Worm (Caenorhabditis elegans): ENCODE data around the gene K11E4.1.

K11E4.1 gene

DNA sequence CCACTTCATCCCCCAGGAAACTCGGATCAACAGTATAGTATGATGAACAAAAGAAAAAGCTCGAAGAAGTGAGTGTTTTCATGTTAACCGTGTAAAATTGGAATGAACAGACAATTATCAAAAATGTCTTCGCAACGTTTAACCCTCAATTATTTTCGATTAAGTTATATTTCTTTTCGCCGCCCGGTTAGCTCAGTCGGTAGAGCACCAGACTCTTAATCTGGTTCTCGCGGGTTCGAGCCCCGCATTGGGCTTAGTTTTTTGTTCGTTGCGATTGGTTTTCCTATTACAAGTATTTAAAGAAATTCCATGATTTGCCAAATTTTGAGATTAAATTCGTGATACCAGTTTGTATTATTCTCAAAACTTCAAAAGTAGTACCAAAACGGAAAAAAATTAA, 15.8 kb downstream of the K11E4.1 start (continued):
- 0 out of 2 replicates have a peak, but pooled peaks have one; percentile 56 for TF ChIP-seq ceh-40 (GFP tag; IDR thresholded peaks at IDR 0.05)
- TF ChIP-seq F33H1.4 (GFP tag; IDR thresholded peaks at IDR 0.05): no peak
- TF ChIP-seq Y67H2A.10 (GFP tag; conservative IDR thresholded peaks at IDR 0.05): no peak
- no peak for TF ChIP-seq sptf-2 (GFP tag; optimal IDR thresholded peaks at IDR 0.05)
- TF ChIP-seq nfya-1 (tag; optimal IDR thresholded peaks at IDR 0.05; ENCODE audit: borderline replicate concordance, insufficient read depth): no peak
- peak; percentile 67 for TF ChIP-seq D2030.7 (GFP tag; IDR thresholded peaks at IDR 0.05)
- TF ChIP-seq let-607 (tag; optimal IDR thresholded peaks at IDR 0.05): no peak
- TF ChIP-seq T07F8.4 (tag; optimal IDR thresholded peaks at IDR 0.05): no peak
- no peak for TF ChIP-seq sea-2 (GFP tag; IDR thresholded peaks at IDR 0.05)
- no peak for TF ChIP-seq B0035.1 (tag; optimal IDR thresholded peaks at IDR 0.05)
- peak; percentile 61 for TF ChIP-seq B0261.1 (tag; optimal IDR thresholded peaks at IDR 0.05)
- peak; percentile 67 for TF ChIP-seq pbrm-1 (GFP tag; IDR thresholded peaks at IDR 0.05)
- TF ChIP-seq ztf-25 (GFP tag; IDR thresholded peaks at IDR 0.05): 0 out of 2 replicates have a peak, but pooled peaks have one; percentile 8
- 0 out of 2 replicates have a peak, but pooled peaks have one; percentile 31 for TF ChIP-seq Y53F4B.3 (GFP tag; IDR thresholded peaks at IDR 0.05)
- no peak for TF ChIP-seq fkh-3 (tag; optimal IDR thresholded peaks at IDR 0.05)
- no peak for TF ChIP-seq lin-54 (GFP tag; optimal IDR thresholded peaks at IDR 0.05)
- no peak for TF ChIP-seq attf-6 (GFP tag; IDR thresholded peaks at IDR 0.05)
- TF ChIP-seq rec-8 (tag; optimal IDR thresholded peaks at IDR 0.05): no peak
- peak; percentile 87 for TF ChIP-seq tbp1 (GFP tag; optimal IDR thresholded peaks at IDR 0.05)
- TF ChIP-seq F55B11.4 (tag; optimal IDR thresholded peaks at IDR 0.05; ENCODE audit: borderline replicate concordance, insufficient read depth): no peak
- TF ChIP-seq F57C9.4 (tag; optimal IDR thresholded peaks at IDR 0.05): no peak
- no peak for TF ChIP-seq egl-18 (GFP tag; IDR thresholded peaks at IDR 0.05)
- TF ChIP-seq snpc-1.1 (tag; optimal IDR thresholded peaks at IDR 0.05; ENCODE audit: insufficient read depth): peak; percentile 60

DNA sequence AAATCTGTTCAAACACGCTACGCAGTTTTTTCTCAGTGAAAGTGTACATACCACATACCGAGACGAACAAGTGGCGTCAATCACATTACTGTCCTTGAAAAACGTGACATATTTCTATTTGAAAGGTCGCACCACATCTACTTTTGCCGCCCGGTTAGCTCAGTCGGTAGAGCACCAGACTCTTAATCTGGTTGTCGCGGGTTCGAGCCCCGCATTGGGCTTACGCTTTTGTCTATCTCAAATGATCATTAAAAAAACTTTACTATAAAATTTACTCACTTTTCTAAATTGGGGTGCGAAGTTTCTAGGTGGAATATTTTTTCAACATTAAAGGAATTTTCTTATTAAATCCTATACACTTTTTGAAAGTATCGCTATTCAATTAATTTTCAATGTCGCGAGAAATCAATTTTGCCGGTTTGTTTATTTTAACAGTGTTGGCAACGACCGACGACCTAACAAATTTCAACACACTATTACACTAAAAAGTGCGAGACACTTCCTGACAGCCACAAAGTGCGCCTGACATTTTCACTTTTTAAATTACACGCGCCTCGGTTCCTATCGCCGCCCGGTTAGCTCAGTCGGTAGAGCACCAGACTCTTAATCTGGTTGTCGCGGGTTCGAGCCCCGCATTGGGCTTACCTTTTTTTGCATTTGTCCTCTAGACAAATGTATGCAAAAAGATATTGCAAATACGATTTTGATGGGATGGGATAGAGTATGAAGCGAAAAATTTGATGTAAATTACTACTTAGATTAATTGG, 16.4 kb downstream of the K11E4.1 start:
- TF ChIP-seq nfya-1 (tag; optimal IDR thresholded peaks at IDR 0.05; ENCODE audit: borderline replicate concordance, insufficient read depth) (no peak), dpff-1 (tag; optimal IDR thresholded peaks at IDR 0.05) (peak; percentile 66), lag-1 (GFP tag; IDR thresholded peaks at IDR 0.05) (no peak), ztf-26 (tag; optimal IDR thresholded peaks at IDR 0.05) (peak; percentile 53), nhr-120 (GFP tag; IDR thresholded peaks at IDR 0.05) (0 out of 2 replicates have a peak, but pooled peaks have one; percentile 80), F57A8.1 (GFP tag; optimal IDR thresholded peaks at IDR 0.05) (no peak), ceh-100 (GFP tag; IDR thresholded peaks at IDR 0.05) (no peak; the same call in 1 of the 2 replicates), let-607 (tag; optimal IDR thresholded peaks at IDR 0.05) (peak in 1 of 2 experiments; percentile 51), repo-1 (tag; optimal IDR thresholded peaks at IDR 0.05) (peak; percentile 25), hsf-1 (GFP tag; IDR thresholded peaks at IDR 0.05) (no peak; the same call in 1 of the 2 replicates), sea-2 (GFP tag; IDR thresholded peaks at IDR 0.05) (peak; percentile 10; the same call in 1 of the 2 replicates), sdz-38 (tag; optimal IDR thresholded peaks at IDR 0.05) (no peak), athp-1 (tag; optimal IDR thresholded peaks at IDR 0.05) (peak; percentile 12), cebp-1 (GFP tag; IDR thresholded peaks at IDR 0.05) (no peak), cebp-1 (tag; optimal IDR thresholded peaks at IDR 0.05) (peak; percentile 71), ccch-3 (GFP tag; optimal IDR thresholded peaks at IDR 0.05) (no peak), madf-10 (tag; optimal IDR thresholded peaks at IDR 0.05) (peak; percentile 34), F55B11.4 (tag; optimal IDR thresholded peaks at IDR 0.05; ENCODE audit: borderline replicate concordance, insufficient read depth) (no peak), attf-5 (GFP tag; optimal IDR thresholded peaks at IDR 0.05) (peak; percentile 50), F22D6.2 (tag; optimal IDR thresholded peaks at IDR 0.05) (peak; percentile 24), lsl-1 (GFP tag; optimal IDR thresholded peaks at IDR 0.05) (no peak), zfh-2 (GFP tag; conservative IDR thresholded peaks at IDR 0.05) (no peak), snpc-1.3 (tag; optimal IDR thresholded peaks at IDR 0.05; ENCODE audit: insufficient read depth) (peak; percentile 57), let-526 (GFP tag; IDR thresholded peaks at IDR 0.05) (0 out of 2 replicates have a peak, but pooled peaks have one; percentile 25), tbx-9 (tag; optimal IDR thresholded peaks at IDR 0.05; ENCODE audit: borderline replicate concordance) (no peak), nfyb-1 (GFP tag; IDR thresholded peaks at IDR 0.05) (peak; percentile 40)

All from whole organism, young adult.